Worm (Caenorhabditis elegans) whole organism, L2 larva: ENCODE measurements around the gene C55C3.1.

Experiments
- F13H6.1 ChIP-seq: sonication (generic microtip); optimal IDR thresholded peaks from 2 replicates; lab custom pipeline; 2016; ENCODE audit warnings: missing genetic modification characterization, missing compliant biosample characterization
- R02D3.7 ChIP-seq: fragments of 150-350 bp; optimal IDR thresholded peaks from 2 replicates; lab custom pipeline; 2014; ENCODE audit warnings: missing biosample characterization, missing genetic modification characterization
- Y55F3AM.14 ChIP-seq: fragments of 200-800 bp; sonication (Bioruptor generic); optimal IDR thresholded peaks from 2 replicates; lab custom pipeline; 2018; ENCODE audit warnings: mild to moderate bottlenecking, missing genetic modification characterization, missing compliant biosample characterization
- alr-1 ChIP-seq: fragments of 150-350 bp; optimal IDR thresholded peaks from 2 replicates; lab custom pipeline; 2014; ENCODE audit warnings: missing biosample characterization, missing genetic modification characterization
- ama-1 ChIP-seq: fragments of 150-350 bp; optimal IDR thresholded peaks from 2 replicates; lab custom pipeline; 2018; ENCODE audit warnings: inconsistent platforms
- blmp-1 ChIP-seq: sonication (generic microtip); optimal IDR thresholded peaks from 2 replicates; lab custom pipeline; 2017; ENCODE audit warnings: missing genetic modification characterization, mild to moderate bottlenecking, missing compliant biosample characterization, antibody characterized with exemption, moderate library complexity; ENCODE audit not compliant: insufficient read depth
- ceh-82 ChIP-seq: fragments of 150-350 bp; optimal IDR thresholded peaks from 2 replicates; lab custom pipeline; 2014; ENCODE audit warnings: missing biosample characterization, missing genetic modification characterization
- crh-2 ChIP-seq: sonication (generic microtip); optimal IDR thresholded peaks from 2 replicates; lab custom pipeline; 2017; ENCODE audit warnings: missing biosample characterization, missing genetic modification characterization
- dmd-4 ChIP-seq: sonication (generic microtip); optimal IDR thresholded peaks from 2 replicates; lab custom pipeline; 2017; ENCODE audit warnings: missing biosample characterization, missing genetic modification characterization
- elt-1 ChIP-seq: fragments of 150-350 bp; optimal IDR thresholded peaks from 2 replicates; lab custom pipeline; 2014; ENCODE audit warnings: missing biosample characterization, missing genetic modification characterization
- elt-3 ChIP-seq: sonication (generic microtip); optimal IDR thresholded peaks from 2 replicates; lab custom pipeline; 2017; ENCODE audit warnings: missing biosample characterization, missing genetic modification characterization
- fos-1 ChIP-seq: fragments of 150-350 bp; optimal IDR thresholded peaks from 2 replicates; lab custom pipeline; 2014; ENCODE audit warnings: missing biosample characterization, missing genetic modification characterization
- gmeb-1 ChIP-seq: fragments of 150-350 bp; optimal IDR thresholded peaks from 2 replicates; lab custom pipeline; 2014; ENCODE audit warnings: missing biosample characterization, missing genetic modification characterization
- lin-39 ChIP-seq: fragments of 150-350 bp; optimal IDR thresholded peaks from 2 replicates; lab custom pipeline; 2014; ENCODE audit warnings: missing biosample characterization, missing genetic modification reagents, missing genetic modification characterization
- lsy-2 ChIP-seq, 2 experiments: fragments of 150-350 bp in 1 of 2; sonication (generic microtip) in 1 of 2; optimal IDR thresholded peaks; 2 replicates each; lab custom pipeline; 2014 to 2017; ENCODE audit warnings: missing biosample characterization in 2 of 2, missing genetic modification characterization in 2 of 2
- mab-5 ChIP-seq: fragments of 150-350 bp; optimal IDR thresholded peaks from 2 replicates; lab custom pipeline; 2014; ENCODE audit warnings: missing biosample characterization, missing genetic modification characterization
- nhr-10 ChIP-seq: sonication (generic microtip); optimal IDR thresholded peaks from 2 replicates; lab custom pipeline; 2017; ENCODE audit warnings: missing biosample characterization, missing genetic modification characterization
- nhr-11 ChIP-seq: fragments of 150-350 bp; optimal IDR thresholded peaks from 2 replicates; lab custom pipeline; 2014; ENCODE audit warnings: missing biosample characterization, missing genetic modification characterization
- nhr-129 ChIP-seq: fragments of 150-350 bp; optimal IDR thresholded peaks from 2 replicates; lab custom pipeline; 2014; ENCODE audit warnings: missing biosample characterization, missing genetic modification characterization
- nhr-21 ChIP-seq: fragments of 150-350 bp; optimal IDR thresholded peaks from 2 replicates; lab custom pipeline; 2014; ENCODE audit warnings: missing biosample characterization, missing genetic modification characterization
- nhr-23 ChIP-seq: fragments of 150-350 bp; optimal IDR thresholded peaks from 2 replicates; lab custom pipeline; 2014; ENCODE audit warnings: missing biosample characterization, missing genetic modification reagents, missing genetic modification characterization
- nhr-25 ChIP-seq: fragments of 150-350 bp; sonication (generic microtip); optimal IDR thresholded peaks from 3 replicates; lab custom pipeline; 2014; ENCODE audit warnings: missing biosample characterization, missing genetic modification characterization
- nhr-6 ChIP-seq: fragments of 150-350 bp; optimal IDR thresholded peaks from 2 replicates; lab custom pipeline; 2014; ENCODE audit warnings: missing biosample characterization, missing genetic modification characterization
- nhr-77 ChIP-seq: fragments of 150-350 bp; optimal IDR thresholded peaks from 2 replicates; lab custom pipeline; 2014; ENCODE audit warnings: missing biosample characterization, missing genetic modification characterization
- peb-1 ChIP-seq: fragments of 150-350 bp; optimal IDR thresholded peaks from 2 replicates; lab custom pipeline; 2014; ENCODE audit warnings: missing biosample characterization, missing genetic modification characterization
- skn-1 ChIP-seq: sonication (generic microtip); optimal IDR thresholded peaks from 2 replicates; lab custom pipeline; 2017; ENCODE audit warnings: missing biosample characterization, missing genetic modification characterization
- sma-3 ChIP-seq: sonication (generic microtip); optimal IDR thresholded peaks from 2 replicates; lab custom pipeline; 2016; ENCODE audit warnings: missing genetic modification reagents, missing genetic modification characterization, missing compliant biosample characterization
- sma-9 ChIP-seq, 2 experiments: fragments of 150-350 bp in 1 of 2; sonication (generic microtip) in 1 of 2; optimal IDR thresholded peaks; 2 replicates each; lab custom pipeline; 2014 to 2016; ENCODE audit warnings: missing genetic modification characterization in 2 of 2, mild to moderate bottlenecking in 1 of 2, missing biosample characterization in 1 of 2, missing compliant biosample characterization in 1 of 2, missing genetic modification reagents in 1 of 2, moderate library complexity in 1 of 2
- unc-39 ChIP-seq: fragments of 150-350 bp; optimal IDR thresholded peaks from 2 replicates; lab custom pipeline; 2014; ENCODE audit warnings: missing biosample characterization, missing genetic modification characterization
- unc-62 ChIP-seq: fragments of 150-350 bp; optimal IDR thresholded peaks from 2 replicates; lab custom pipeline; 2014; ENCODE audit warnings: missing biosample characterization, missing genetic modification reagents, missing genetic modification characterization
- zag-1 ChIP-seq: fragments of 150-350 bp; optimal IDR thresholded peaks from 2 replicates; lab custom pipeline; 2014; ENCODE audit warnings: missing biosample characterization, missing genetic modification characterization
- ztf-11 ChIP-seq: sonication (generic microtip); optimal IDR thresholded peaks from 2 replicates; lab custom pipeline; 2017; ENCODE audit warnings: missing biosample characterization, missing genetic modification characterization

C55C3.1 gene

ce11 chrIV:5761211-5761907, 52.5 kb downstream of the C55C3.1 start:
- no peak for TF ChIP-seq alr-1 (tag; lab: Kevin White, UChicago)
- peak; percentile 13 for TF ChIP-seq sma-9 (GFP tag; optimal IDR thresholded peaks at IDR 0.05; lab: Kevin White, UChicago)
- TF ChIP-seq sma-9 (tag; optimal IDR thresholded peaks at IDR 0.05; lab: Kevin White, UChicago) = no peak

- TF ChIP-seq skn-1 (tag; lab: Kevin White, UChicago) (no peak), nhr-11 (tag; lab: Kevin White, UChicago) (no peak), F13H6.1 (peak; percentile 11), nhr-25 (tag; lab: Kevin White, UChicago) (peak; percentile 43), blmp-1 (no peak), unc-62 (GFP tag; lab: Kevin White, UChicago) (no peak), peb-1 (no peak), zag-1 (tag; lab: Kevin White, UChicago) (no peak), lsy-2 (tag; optimal IDR thresholded peaks at IDR 0.05; lab: Kevin White, UChicago) (no peak), nhr-10 (tag; lab: Kevin White, UChicago) (no peak), ztf-11 (tag; lab: Kevin White, UChicago) (no peak), dmd-4 (tag; lab: Kevin White, UChicago) (no peak), elt-3 (tag; lab: Kevin White, UChicago) (no peak), gmeb-1 (peak; percentile 4), R02D3.7 (tag; lab: Kevin White, UChicago) (no peak), fos-1 (tag; lab: Kevin White, UChicago) (peak; percentile 82), nhr-21 (tag; lab: Kevin White, UChicago) (peak; percentile 36), unc-39 (tag; lab: Kevin White, UChicago) (no peak), ama-1 (no peak), alr-1 (tag; lab: Kevin White, UChicago) (no peak), mab-5 (no peak), nhr-6 (tag; lab: Kevin White, UChicago) (no peak), elt-1 (tag; lab: Kevin White, UChicago) (no peak), nhr-23 (tag; lab: Kevin White, UChicago) (no peak), Y55F3AM.14 (GFP tag; lab: Kevin White, UChicago) (no peak), sma-3 (GFP tag; lab: Kevin White, UChicago) (no peak), nhr-77 (no peak), ceh-82 (tag; lab: Kevin White, UChicago) (no peak), lin-39 (tag; lab: Kevin White, UChicago) (no peak), nhr-129 (tag; lab: Kevin White, UChicago) (peak; percentile 34), sma-9 (GFP tag; optimal IDR thresholded peaks at IDR 0.05; lab: Kevin White, UChicago) (peak; percentile 88), sma-9 (tag; optimal IDR thresholded peaks at IDR 0.05; lab: Kevin White, UChicago) (no peak), crh-2 (peak; percentile 50)
- TF ChIP-seq, all 48 proteins: peak for 8
Measured at ce11 chrIV:5762770-5763169, 53.9 kb downstream of the C55C3.1 start.
